Worm (Caenorhabditis elegans) whole organism, early embryonic: ENCODE data around the gene C13A2.7.

Experiments
- B0310.2 ChIP-seq: sonication (generic microtip); optimal IDR thresholded peaks from 2 replicates; lab custom pipeline; 2016; ENCODE audit warnings: mild to moderate bottlenecking, missing genetic modification characterization, missing compliant biosample characterization
- F13C5.2 ChIP-seq: sonication (generic microtip); optimal IDR thresholded peaks from 2 replicates; lab custom pipeline; 2017; ENCODE audit warnings: mild to moderate bottlenecking, missing genetic modification characterization, inconsistent platforms, missing compliant biosample characterization
- aly-1 ChIP-seq: sonication (generic microtip); optimal IDR thresholded peaks from 2 replicates; lab custom pipeline; 2016; ENCODE audit warnings: missing genetic modification characterization, missing compliant biosample characterization
- ama-1 ChIP-seq: fragments of 150-350 bp; optimal IDR thresholded peaks from 2 replicates; lab custom pipeline; 2014
- ceh-13 ChIP-seq: fragments of 200-800 bp; sonication (Bioruptor generic); optimal IDR thresholded peaks from 2 replicates; lab custom pipeline; 2018; ENCODE audit warnings: mild to moderate bottlenecking, missing genetic modification characterization, missing compliant biosample characterization
- ceh-36 ChIP-seq: sonication (generic microtip); optimal IDR thresholded peaks from 2 replicates; lab custom pipeline; 2016; ENCODE audit warnings: missing genetic modification characterization, inconsistent platforms, missing compliant biosample characterization
- ets-7 ChIP-seq: sonication (generic microtip); optimal IDR thresholded peaks from 2 replicates; lab custom pipeline; 2016; ENCODE audit warnings: missing genotype, missing genetic modification characterization, missing compliant biosample characterization
- flt-1 ChIP-seq: fragments of 200-800 bp; sonication (Bioruptor generic); IDR thresholded peaks from 2 replicates; pipeline ENCODE4 v1.3.6; 2022; ENCODE audit warnings: missing genetic modification characterization, missing compliant biosample characterization
- hmbx-1 ChIP-seq: sonication (generic microtip); optimal IDR thresholded peaks from 2 replicates; lab custom pipeline; 2016; ENCODE audit warnings: mild to moderate bottlenecking, missing genetic modification characterization, missing compliant biosample characterization
- hmg-4 ChIP-seq: fragments of 200-800 bp; sonication (Bioruptor generic); optimal IDR thresholded peaks from 2 replicates; lab custom pipeline; 2018; ENCODE audit warnings: mild to moderate bottlenecking, missing genetic modification characterization, missing compliant biosample characterization
- hnd-1 ChIP-seq: sonication (generic microtip); optimal IDR thresholded peaks from 2 replicates; lab custom pipeline; 2016; ENCODE audit warnings: missing genetic modification characterization, missing compliant biosample characterization
- pes-1 ChIP-seq: fragments of 200-800 bp; sonication (Bioruptor generic); IDR thresholded peaks from 2 replicates; pipeline ENCODE4 v1.3.6; 2022; ENCODE audit warnings: missing genetic modification reagents, missing genetic modification characterization, missing compliant biosample characterization
- scrt-1 ChIP-seq: fragments of 200-800 bp; sonication (Bioruptor generic); IDR thresholded peaks from 2 replicates; pipeline ENCODE4 v1.3.6; 2022; ENCODE audit warnings: missing genetic modification characterization, missing compliant biosample characterization
- sea-1 ChIP-seq: fragments of 200-800 bp; sonication (Bioruptor generic); conservative IDR thresholded peaks from 2 replicates; pipeline ENCODE4 v1.3.6; 2022; ENCODE audit warnings: missing genetic modification characterization, missing compliant biosample characterization
- tbx-11 ChIP-seq: fragments of 200-800 bp; sonication (Bioruptor generic); IDR thresholded peaks from 2 replicates; pipeline ENCODE4 v1.3.6; 2022; ENCODE audit warnings: missing genetic modification characterization, missing compliant biosample characterization
- tbx-37 ChIP-seq: fragments of 200-800 bp; sonication (Bioruptor generic); conservative IDR thresholded peaks from 2 replicates; pipeline ENCODE4 v1.3.6; 2022; ENCODE audit warnings: missing genetic modification reagents, missing genetic modification characterization, missing compliant biosample characterization
- tra-4 ChIP-seq: sonication (generic microtip); optimal IDR thresholded peaks from 2 replicates; lab custom pipeline; 2017; ENCODE audit warnings: missing genetic modification characterization, missing compliant biosample characterization

C13A2.7 gene

DNA sequence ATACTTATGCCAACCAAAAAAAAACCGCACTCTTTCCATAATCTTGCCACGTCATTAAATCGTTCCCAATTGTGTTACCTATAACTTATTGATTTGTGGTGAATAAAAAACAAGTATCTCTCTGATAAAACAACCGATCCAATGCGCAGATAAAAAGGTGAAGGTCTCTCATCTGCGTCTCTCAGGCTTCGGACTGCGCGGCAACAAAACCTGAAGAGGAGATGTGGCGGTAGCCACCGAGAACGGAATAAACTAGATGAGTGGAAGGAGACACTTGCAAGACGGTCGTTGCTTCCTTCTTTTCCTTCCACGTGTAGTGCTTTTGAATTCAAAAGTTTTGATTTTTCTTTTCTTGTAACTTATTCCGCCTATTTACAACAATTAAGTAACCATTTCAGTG is 41.2 kb upstream of the C13A2.7 start, which contains the start of gene fkb-3:
TSS of gene fkb-3 (plus strand) at position 277 of the 400 bp plus-strand sequence.
- TF ChIP-seq pes-1 (no peak), ceh-13 (no peak), hmbx-1 (no peak), aly-1 (tag; lab: Kevin White, UChicago) (no peak), ceh-36 (tag; lab: Kevin White, UChicago) (no peak), tra-4 (tag; lab: Kevin White, UChicago) (no peak), ama-1 (no peak), flt-1 (GFP tag; lab: Robert Waterston, UW) (no peak)

- TF ChIP-seq flt-1 (GFP tag; lab: Robert Waterston, UW) (no peak), ama-1 (peak; percentile 75), hnd-1 (tag; lab: Kevin White, UChicago) (no peak), tra-4 (tag; lab: Kevin White, UChicago) (no peak)
These were observed 40.2 kb upstream of the C13A2.7 start for ce11 chrV:7225894-7226293.

- TF ChIP-seq tra-4 (tag; lab: Kevin White, UChicago): no peak
- TF ChIP-seq scrt-1: peak; percentile 85
- peak; percentile 84 for TF ChIP-seq flt-1 (GFP tag; lab: Robert Waterston, UW)
- TF ChIP-seq pes-1: peak; percentile 90
- TF ChIP-seq B0310.2 (tag; lab: Kevin White, UChicago): peak; percentile 66
- peak; percentile 87 for TF ChIP-seq ceh-36 (tag; lab: Kevin White, UChicago)
- TF ChIP-seq hmbx-1: peak; percentile 31
- TF ChIP-seq hnd-1 (tag; lab: Kevin White, UChicago): peak; percentile 70
- TF ChIP-seq ama-1: no peak
- TF ChIP-seq ets-7 (tag; lab: Kevin White, UChicago): no peak
- peak; percentile 88 for TF ChIP-seq tbx-37 (GFP tag; lab: Robert Waterston, UW)
- TF ChIP-seq hmg-4 (GFP tag; lab: Kevin White, UChicago): peak; percentile 83
- peak; percentile 73 for TF ChIP-seq ceh-13
- peak; percentile 92 for TF ChIP-seq tbx-11
- peak; percentile 22 for TF ChIP-seq aly-1 (tag; lab: Kevin White, UChicago)
- peak; percentile 90 for TF ChIP-seq sea-1
- peak; percentile 90 for TF ChIP-seq F13C5.2 (tag; lab: Kevin White, UChicago)
These were observed 35.3 kb upstream of the C13A2.7 start, which contains the start of the genes gei-6 and krr-1 for ce11 chrV:7230847-7231246. Gene gei-6 (minus strand): TSS chrV:7230848. Gene krr-1 (plus strand): TSS chrV:7231190.

- TF ChIP-seq aly-1 (tag; lab: Kevin White, UChicago): no peak
- TF ChIP-seq hmg-4 (GFP tag; lab: Kevin White, UChicago): no peak
- no peak for TF ChIP-seq ama-1
- no peak for TF ChIP-seq F13C5.2 (tag; lab: Kevin White, UChicago)
- TF ChIP-seq hmbx-1: no peak
- no peak for TF ChIP-seq tbx-37 (GFP tag; lab: Robert Waterston, UW)
- TF ChIP-seq ets-7 (tag; lab: Kevin White, UChicago): no peak
- TF ChIP-seq tra-4 (tag; lab: Kevin White, UChicago): no peak
- no peak for TF ChIP-seq tbx-11
- TF ChIP-seq sea-1: no peak
- TF ChIP-seq ceh-13: no peak
- TF ChIP-seq hnd-1 (tag; lab: Kevin White, UChicago): no peak
These were observed 34.6 kb upstream of the C13A2.7 start for ce11 chrV:7231524-7231923.

- TF ChIP-seq ets-7 (tag; lab: Kevin White, UChicago): no peak
- no peak for TF ChIP-seq hmbx-1
- no peak for TF ChIP-seq ama-1
These were observed 31.4 kb upstream of the C13A2.7 start, which contains the start of gene C05C8.5 for ce11 chrV:7234726-7235125. Gene C05C8.5 (minus strand): TSS chrV:7234826.

DNA sequence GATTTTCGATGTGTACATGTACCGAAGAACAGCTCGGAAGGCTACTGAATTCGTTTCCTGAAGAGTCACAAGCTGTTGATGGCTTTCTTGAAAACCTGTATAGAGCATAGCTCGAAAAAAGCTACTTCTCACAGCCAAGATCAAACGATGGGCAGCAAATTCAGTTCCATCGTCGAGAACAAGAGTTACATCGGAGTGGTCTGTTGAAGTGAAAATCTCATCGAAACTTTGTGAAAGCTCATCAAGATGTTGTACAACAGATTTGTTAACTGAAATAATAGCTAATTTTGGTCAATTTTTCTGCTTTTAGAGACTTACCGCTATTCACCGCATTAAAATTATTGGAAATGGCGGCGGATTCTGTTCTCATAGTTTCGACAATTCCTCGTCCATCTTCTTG is 29.4 kb upstream of the C13A2.7 start:
- TF ChIP-seq tbx-11 (no peak), hmbx-1 (no peak), ets-7 (tag; lab: Kevin White, UChicago) (no peak), scrt-1 (no peak), tbx-37 (GFP tag; lab: Robert Waterston, UW) (no peak), hnd-1 (tag; lab: Kevin White, UChicago) (no peak), pes-1 (no peak), ceh-13 (no peak), tra-4 (tag; lab: Kevin White, UChicago) (no peak), B0310.2 (tag; lab: Kevin White, UChicago) (no peak), flt-1 (GFP tag; lab: Robert Waterston, UW) (no peak), ceh-36 (tag; lab: Kevin White, UChicago) (no peak), hmg-4 (GFP tag; lab: Kevin White, UChicago) (no peak), aly-1 (tag; lab: Kevin White, UChicago) (no peak), sea-1 (no peak), F13C5.2 (tag; lab: Kevin White, UChicago) (no peak), ama-1 (no peak)

DNA sequence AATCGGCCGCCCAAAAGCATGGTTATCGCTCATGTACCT is 29.2 kb upstream of the C13A2.7 start, which contains the start of gene hpo-9:
TSS of gene hpo-9 (minus strand) at position 37 of the 39 bp plus-strand sequence.
- no peak for TF ChIP-seq ama-1
- no peak for TF ChIP-seq ceh-36 (tag; lab: Kevin White, UChicago)
- no peak for TF ChIP-seq scrt-1
- no peak for TF ChIP-seq hmbx-1
- no peak for TF ChIP-seq hmg-4 (GFP tag; lab: Kevin White, UChicago)
- TF ChIP-seq F13C5.2 (tag; lab: Kevin White, UChicago): no peak
- TF ChIP-seq aly-1 (tag; lab: Kevin White, UChicago): no peak
- no peak for TF ChIP-seq ceh-13
- TF ChIP-seq hnd-1 (tag; lab: Kevin White, UChicago): no peak
- no peak for TF ChIP-seq tbx-37 (GFP tag; lab: Robert Waterston, UW)
- TF ChIP-seq tbx-11: no peak
- TF ChIP-seq tra-4 (tag; lab: Kevin White, UChicago): no peak
- no peak for TF ChIP-seq ets-7 (tag; lab: Kevin White, UChicago)
- no peak for TF ChIP-seq sea-1
- TF ChIP-seq pes-1: no peak
- no peak for TF ChIP-seq flt-1 (GFP tag; lab: Robert Waterston, UW)

DNA sequence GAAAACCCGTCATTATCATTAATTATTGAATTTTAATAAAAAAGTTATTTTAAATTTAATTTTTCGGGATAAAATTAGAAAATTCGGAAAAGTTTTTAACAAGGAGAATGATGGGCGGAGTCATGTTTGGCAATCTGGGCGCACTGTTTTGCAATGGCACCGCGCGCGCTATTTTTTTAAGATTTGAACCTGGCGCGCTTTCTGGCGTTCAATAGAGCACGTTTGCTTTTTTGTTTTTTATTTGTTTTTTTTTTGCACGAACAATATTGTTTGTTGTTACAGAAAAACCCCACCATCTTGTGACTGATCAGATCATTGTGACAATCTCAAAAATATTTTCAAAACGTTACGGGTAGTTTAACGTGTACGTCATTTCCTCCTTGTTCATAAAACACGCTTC is 29.0 kb upstream of the C13A2.7 start, which contains the start of gene hyls-1:
TSS of gene hyls-1 (plus strand) at position 249 of the 400 bp plus-strand sequence.
- peak; percentile 41; the same call in 1 of the 2 replicates for TF ChIP-seq tbx-37 (GFP tag; lab: Robert Waterston, UW)
- TF ChIP-seq tbx-11: no peak
- no peak for TF ChIP-seq flt-1 (GFP tag; lab: Robert Waterston, UW)
- peak; percentile 5 for TF ChIP-seq hmg-4 (GFP tag; lab: Kevin White, UChicago)
- no peak for TF ChIP-seq aly-1 (tag; lab: Kevin White, UChicago)
- TF ChIP-seq tra-4 (tag; lab: Kevin White, UChicago): no peak
- TF ChIP-seq pes-1: no peak
- no peak for TF ChIP-seq ceh-13
- TF ChIP-seq scrt-1: no peak
- peak; percentile 60 for TF ChIP-seq F13C5.2 (tag; lab: Kevin White, UChicago)
- TF ChIP-seq ceh-36 (tag; lab: Kevin White, UChicago): no peak
- no peak for TF ChIP-seq sea-1
- TF ChIP-seq ama-1: no peak
- TF ChIP-seq hmbx-1: no peak
